Fruit fly (Drosophila melanogaster) whole organism, embryonic: ENCODE measurements around the gene GlyRS.

Source experiments
- ATbp ChIP-seq: fragments of 200-800 bp; sonication (Bioruptor generic); optimal IDR thresholded peaks from 2 replicates; lab custom pipeline; 2017; ENCODE audit warnings: missing biosample characterization, mild to moderate bottlenecking, missing genetic modification characterization, missing genetic modification reagents
- Antp ChIP-seq: fragments of 200-800 bp; sonication (Bioruptor generic); optimal IDR thresholded peaks from 3 replicates; lab custom pipeline; 2016; ENCODE audit warnings: missing biosample characterization, missing genetic modification characterization
- Atf3 ChIP-seq: fragments of 200-800 bp; sonication (Bioruptor generic); optimal IDR thresholded peaks from 3 replicates; lab custom pipeline; 2016; ENCODE audit warnings: missing biosample characterization, missing genetic modification characterization
- CG1024 ChIP-seq: fragments of 200-800 bp; sonication (Bioruptor generic); IDR thresholded peaks from 2 replicates; pipeline ENCODE4 v1.3.6; 2022; ENCODE audit warnings: missing biosample characterization, missing genetic modification characterization
- CG10462 ChIP-seq: fragments of 200-800 bp; sonication (Bioruptor generic); optimal IDR thresholded peaks from 2 replicates; lab custom pipeline; 2016; ENCODE audit warnings: missing biosample characterization, missing genetic modification characterization
- CG11085 ChIP-seq: fragments of 200-800 bp; sonication (Bioruptor generic); IDR thresholded peaks from 2 replicates; pipeline ENCODE4 v1.3.6; 2022; ENCODE audit warnings: missing biosample characterization, missing genetic modification characterization
- CG11723 ChIP-seq: fragments of 200-800 bp; sonication (Bioruptor generic); optimal IDR thresholded peaks from 2 replicates; lab custom pipeline; 2017; ENCODE audit warnings: missing biosample characterization, mild to moderate bottlenecking, missing genetic modification characterization
- CG12391 ChIP-seq: fragments of 200-800 bp; sonication (Bioruptor generic); optimal IDR thresholded peaks from 3 replicates; lab custom pipeline; 2018; ENCODE audit warnings: missing biosample characterization, mild to moderate bottlenecking, missing genetic modification characterization, moderate library complexity
- CG14710 ChIP-seq: fragments of 200-800 bp; sonication (Bioruptor generic); optimal IDR thresholded peaks from 3 replicates; lab custom pipeline; 2019; ENCODE audit warnings: missing biosample characterization, mild to moderate bottlenecking, missing genetic modification characterization, moderate library complexity
- CG15011 ChIP-seq: fragments of 200-800 bp; sonication (Bioruptor generic); optimal IDR thresholded peaks from 3 replicates; lab custom pipeline; 2018; ENCODE audit warnings: missing biosample characterization, mild to moderate bottlenecking, missing genetic modification characterization
- CG15696 ChIP-seq: fragments of 200-800 bp; sonication (Bioruptor generic); optimal IDR thresholded peaks from 2 replicates; lab custom pipeline; 2019; ENCODE audit warnings: missing biosample characterization, mild to moderate bottlenecking, missing genetic modification characterization, moderate library complexity
- CG1603 ChIP-seq: fragments of 200-800 bp; sonication (Bioruptor generic); optimal IDR thresholded peaks from 2 replicates; lab custom pipeline; 2019; ENCODE audit warnings: missing biosample characterization, mild to moderate bottlenecking, missing genetic modification characterization, moderate library complexity
- CG17612 ChIP-seq: fragments of 200-800 bp; sonication (Bioruptor generic); IDR thresholded peaks from 2 replicates; pipeline ENCODE4 v1.3.6; 2022; ENCODE audit warnings: missing biosample characterization, missing genetic modification characterization
- CG17912 ChIP-seq: fragments of 200-800 bp; sonication (Bioruptor generic); optimal IDR thresholded peaks from 2 replicates; lab custom pipeline; 2018; ENCODE audit warnings: missing biosample characterization, mild to moderate bottlenecking, missing genetic modification characterization
- CG2116 ChIP-seq: fragments of 200-800 bp; sonication (Bioruptor generic); optimal IDR thresholded peaks from 3 replicates; lab custom pipeline; 2018; ENCODE audit warnings: missing biosample characterization, mild to moderate bottlenecking, missing genetic modification characterization
- CG3065 ChIP-seq: fragments of 200-800 bp; sonication (Bioruptor generic); optimal IDR thresholded peaks from 2 replicates; lab custom pipeline; 2016; ENCODE audit warnings: missing biosample characterization, missing genetic modification characterization
- CG3281 ChIP-seq: fragments of 200-800 bp; sonication (Bioruptor generic); optimal IDR thresholded peaks from 3 replicates; lab custom pipeline; 2017; ENCODE audit warnings: missing biosample characterization, mild to moderate bottlenecking, missing genetic modification characterization
- CG34376 ChIP-seq: fragments of 200-800 bp; sonication (Bioruptor generic); optimal IDR thresholded peaks from 2 replicates; lab custom pipeline; 2018; ENCODE audit warnings: missing biosample characterization, mild to moderate bottlenecking, missing genetic modification characterization
- CG6791 ChIP-seq: fragments of 200-800 bp; sonication (Bioruptor generic); IDR thresholded peaks from 3 replicates; pipeline ENCODE4 v1.3.6; 2022; ENCODE audit warnings: missing biosample characterization, missing genetic modification characterization; ENCODE audit not compliant: partially characterized antibody
- CG7271 ChIP-seq: fragments of 200-800 bp; sonication (Bioruptor generic); optimal IDR thresholded peaks from 2 replicates; lab custom pipeline; 2018; ENCODE audit warnings: missing biosample characterization, mild to moderate bottlenecking, missing genetic modification characterization, moderate library complexity
- CG8944 ChIP-seq: fragments of 200-800 bp; sonication (Bioruptor generic); optimal IDR thresholded peaks from 3 replicates; lab custom pipeline; 2016; ENCODE audit warnings: missing biosample characterization, missing genetic modification characterization
- CoRest ChIP-seq: fragments of 200-800 bp; sonication (Bioruptor generic); optimal IDR thresholded peaks from 3 replicates; lab custom pipeline; 2018; ENCODE audit warnings: missing biosample characterization, mild to moderate bottlenecking, missing genetic modification characterization, moderate library complexity
- Ets65A ChIP-seq: fragments of 200-800 bp; sonication (Bioruptor generic); peaks from one replicate; lab custom pipeline; 2016; ENCODE audit warnings: missing biosample characterization, missing genetic modification characterization
- HLHmδ ChIP-seq: fragments of 200-800 bp; sonication (Bioruptor generic); optimal IDR thresholded peaks from 2 replicates; lab custom pipeline; 2018; ENCODE audit warnings: missing biosample characterization, mild to moderate bottlenecking, missing genetic modification characterization, moderate library complexity
- Kr ChIP-seq: fragments of 200-800 bp; sonication (Bioruptor generic); optimal IDR thresholded peaks from 2 replicates; lab custom pipeline; 2017; ENCODE audit warnings: missing biosample characterization, mild to moderate bottlenecking, missing genetic modification characterization
- MESR4 ChIP-seq: fragments of 200-800 bp; sonication (Bioruptor generic); optimal IDR thresholded peaks from 2 replicates; lab custom pipeline; 2018; ENCODE audit warnings: missing biosample characterization, mild to moderate bottlenecking, missing genetic modification characterization, moderate library complexity
- Sox102F ChIP-seq: fragments of 200-800 bp; sonication (Bioruptor generic); optimal IDR thresholded peaks from 2 replicates; lab custom pipeline; 2018; ENCODE audit warnings: missing biosample characterization, mild to moderate bottlenecking, missing genetic modification characterization, moderate library complexity
- Sry-δ ChIP-seq: fragments of 200-800 bp; sonication (Bioruptor generic); optimal IDR thresholded peaks from 2 replicates; lab custom pipeline; 2016; ENCODE audit warnings: missing biosample characterization, missing genetic modification characterization
- Trl ChIP-seq, 3 experiments: fragments of >200 bp in 2 of 3; fragments of 200-800 bp in 1 of 3; sonication (Bioruptor generic) in 1 of 3; optimal IDR thresholded peaks; 2 replicates in 1 of 3; 3 replicates in 2 of 3; lab custom pipeline; 2016 to 2017; ENCODE audit warnings: missing biosample characterization in 1 of 3, missing genetic modification characterization in 1 of 3
- Usf ChIP-seq: fragments of 200-800 bp; sonication (Bioruptor generic); optimal IDR thresholded peaks from 2 replicates; lab custom pipeline; 2017; ENCODE audit warnings: missing genotype, missing biosample characterization, missing genetic modification characterization
- bab2 ChIP-seq: fragments of 200-800 bp; sonication (Bioruptor generic); optimal IDR thresholded peaks from 2 replicates; lab custom pipeline; 2016; ENCODE audit warnings: missing biosample characterization, missing genetic modification characterization
- crc ChIP-seq: fragments of 200-800 bp; sonication (Bioruptor generic); optimal IDR thresholded peaks from 2 replicates; lab custom pipeline; 2016; ENCODE audit warnings: missing biosample characterization, missing genetic modification characterization
- dpn ChIP-seq, 2 experiments: fragments of 200-800 bp; sonication (Bioruptor generic); optimal IDR thresholded peaks; 3 replicates each; lab custom pipeline; 2016; ENCODE audit warnings: missing biosample characterization in 2 of 2, missing genetic modification characterization in 2 of 2
- fd102C ChIP-seq: fragments of 200-800 bp; sonication (Bioruptor generic); optimal IDR thresholded peaks from 2 replicates; lab custom pipeline; 2018; ENCODE audit warnings: missing biosample characterization, mild to moderate bottlenecking, missing genetic modification characterization, moderate library complexity
- grn ChIP-seq: fragments of 200-800 bp; sonication (Bioruptor generic); optimal IDR thresholded peaks from 3 replicates; lab custom pipeline; 2017; ENCODE audit warnings: missing biosample characterization, missing genetic modification characterization
- hkb ChIP-seq, 2 experiments: fragments of 200-800 bp in 1 of 2; fragments of >200 bp in 1 of 2; sonication (Bioruptor generic) in 1 of 2; IDR thresholded peaks in 1 of 2; optimal IDR thresholded peaks in 1 of 2; 2 replicates each; pipeline versions ENCODE4 v1.3.6 to Lab custom; 2017 to 2022; ENCODE audit warnings: missing biosample characterization in 1 of 2, missing genetic modification characterization in 1 of 2
- inv ChIP-seq: fragments of 200-800 bp; sonication (Bioruptor generic); IDR thresholded peaks from 2 replicates; pipeline ENCODE4 v1.3.6; 2022; ENCODE audit warnings: missing biosample characterization, missing genetic modification characterization; ENCODE audit not compliant: partially characterized antibody
- lola ChIP-seq, 3 experiments: fragments of >200 bp in 2 of 3; fragments of 200-800 bp in 1 of 3; sonication (Bioruptor generic) in 1 of 3; optimal IDR thresholded peaks; 2 replicates each; lab custom pipeline; 2017 to 2019; ENCODE audit warnings: missing biosample characterization in 3 of 3, missing genetic modification characterization in 3 of 3, mild to moderate bottlenecking in 1 of 3, moderate library complexity in 1 of 3
- maf-S ChIP-seq: fragments of 200-800 bp; sonication (Bioruptor generic); optimal IDR thresholded peaks from 2 replicates; lab custom pipeline; 2016; ENCODE audit warnings: missing biosample characterization, missing genetic modification characterization
- mam ChIP-seq: fragments of 200-800 bp; sonication (Bioruptor generic); optimal IDR thresholded peaks from 3 replicates; lab custom pipeline; 2016; ENCODE audit warnings: missing biosample characterization, missing genetic modification characterization
- nau ChIP-seq: fragments of 200-800 bp; sonication (Bioruptor generic); optimal IDR thresholded peaks from 3 replicates; lab custom pipeline; 2017; ENCODE audit warnings: missing biosample characterization, mild to moderate bottlenecking, missing genetic modification characterization, missing genetic modification reagents
- nom ChIP-seq: fragments of 200-800 bp; sonication (Bioruptor generic); optimal IDR thresholded peaks from 2 replicates; lab custom pipeline; 2017; ENCODE audit warnings: missing biosample characterization, missing genetic modification characterization, mild to moderate bottlenecking, moderate library complexity, missing genetic modification reagents
- p53 ChIP-seq: fragments of 200-800 bp; sonication (Bioruptor generic); optimal IDR thresholded peaks from 2 replicates; lab custom pipeline; 2016; ENCODE audit warnings: missing biosample characterization, missing genetic modification characterization
- pros ChIP-seq: fragments of 200-800 bp; sonication (Bioruptor generic); optimal IDR thresholded peaks from 3 replicates; lab custom pipeline; 2019; ENCODE audit warnings: missing biosample characterization, mild to moderate bottlenecking, missing genetic modification characterization, moderate library complexity
- sob ChIP-seq: fragments of 200-800 bp; sonication (Bioruptor generic); IDR thresholded peaks from 2 replicates; pipeline ENCODE4 v1.3.6; 2022; ENCODE audit warnings: missing biosample characterization, missing genetic modification characterization
- tna ChIP-seq: fragments of 200-800 bp; sonication (Bioruptor generic); IDR thresholded peaks from 2 replicates; pipeline ENCODE4 v1.3.6; 2022; ENCODE audit warnings: missing biosample characterization, missing genetic modification characterization; ENCODE audit not compliant: partially characterized antibody
- zfh1 ChIP-seq: fragments of 200-800 bp; sonication (Bioruptor generic); IDR thresholded peaks from 3 replicates; pipeline ENCODE4 v1.3.6; 2022; ENCODE audit warnings: missing biosample characterization, missing genetic modification characterization

The GlyRS gene

dm6 chr3L:15141118-15142003, 46.4 kb downstream of the GlyRS start (continued):
- TF ChIP-seq CoRest (tag; lab: Kevin White, UChicago) = peak; percentile 51
- TF ChIP-seq Kr (GFP tag; lab: Kevin White, UChicago) = peak; percentile 30
- peak; percentile 55 to 71 for TF ChIP-seq Trl (optimal IDR thresholded peaks at IDR 0.05; lab: Kevin White, UChicago)
- TF ChIP-seq Trl (GFP tag; optimal IDR thresholded peaks at IDR 0.05; lab: Kevin White, UChicago) = no peak
- TF ChIP-seq nau (GFP tag; lab: Kevin White, UChicago) = no peak
- peak in 1 of 3 experiments; percentile 39 for TF ChIP-seq lola (GFP tag; optimal IDR thresholded peaks at IDR 0.05; lab: Kevin White, UChicago)
- TF ChIP-seq Antp (GFP tag; lab: Kevin White, UChicago) = no peak
- no peak for TF ChIP-seq Ets65A (GFP tag; lab: Kevin White, UChicago)
- TF ChIP-seq HLHmδ = peak; percentile 33
- no peak for TF ChIP-seq CG3281 (GFP tag; lab: Kevin White, UChicago)
- no peak for TF ChIP-seq MESR4 (GFP tag; lab: Kevin White, UChicago)
- TF ChIP-seq CG14710 (tag; lab: Kevin White, UChicago) = peak; percentile 29
- TF ChIP-seq dpn (GFP tag; optimal IDR thresholded peaks at IDR 0.05; lab: Kevin White, UChicago) = peak in 1 of 2 experiments; percentile 36
- TF ChIP-seq Atf3 (GFP tag; lab: Kevin White, UChicago) = no peak
- TF ChIP-seq fd102C (GFP tag; lab: Kevin White, UChicago) = no peak
- no peak for TF ChIP-seq crc (GFP tag; lab: Kevin White, UChicago)
- peak; percentile 17 for TF ChIP-seq CG3065 (GFP tag; lab: Kevin White, UChicago)
- no peak for TF ChIP-seq hkb (optimal IDR thresholded peaks at IDR 0.05; lab: Kevin White, UChicago)
- TF ChIP-seq hkb (GFP tag; IDR thresholded peaks at IDR 0.05; lab: Robert Waterston, UW) = peak; percentile 7; the same call in 1 of the 2 replicates
- TF ChIP-seq CG6791 (GFP tag; lab: Robert Waterston, UW) = no peak
- TF ChIP-seq nom (GFP tag; lab: Kevin White, UChicago) = peak; percentile 54
- no peak for TF ChIP-seq ATbp (GFP tag; lab: Kevin White, UChicago)
- no peak for TF ChIP-seq CG34376 (GFP tag; lab: Kevin White, UChicago)
- no peak for TF ChIP-seq Sry-δ (GFP tag; lab: Kevin White, UChicago)
- peak; percentile 46 for TF ChIP-seq CG12391
- peak; percentile 9 for TF ChIP-seq mam (GFP tag; lab: Kevin White, UChicago)
- TF ChIP-seq CG7271 (tag; lab: Kevin White, UChicago) = no peak
- TF ChIP-seq CG1024 (GFP tag; lab: Robert Waterston, UW) = no peak
- peak; percentile 10 for TF ChIP-seq CG17912
- peak; percentile 65; the same call in 2 of the 3 replicates for TF ChIP-seq zfh1 (GFP tag; lab: Robert Waterston, UW)
- TF ChIP-seq tna (GFP tag; lab: Robert Waterston, UW) = no peak
- no peak for TF ChIP-seq Sox102F (GFP tag; lab: Kevin White, UChicago)
- TF ChIP-seq maf-S (GFP tag; lab: Kevin White, UChicago) = no peak
- TF ChIP-seq pros (GFP tag; lab: Kevin White, UChicago) = peak; percentile 81
- TF ChIP-seq CG15696 = no peak
- no peak for TF ChIP-seq p53
- no peak for TF ChIP-seq CG10462 (GFP tag; lab: Kevin White, UChicago)
- peak; percentile 86 for TF ChIP-seq grn
- peak; percentile 26 for TF ChIP-seq CG1603
- no peak for TF ChIP-seq inv
- TF ChIP-seq CG17612 (GFP tag; lab: Robert Waterston, UW) = no peak
- peak; percentile 8 for TF ChIP-seq CG11723
- no peak for TF ChIP-seq bab2 (GFP tag; lab: Kevin White, UChicago)
- TF ChIP-seq CG8944 (GFP tag; lab: Kevin White, UChicago) = no peak
- peak; percentile 25; the same call in 1 of the 2 replicates for TF ChIP-seq sob (GFP tag; lab: Robert Waterston, UW)
- TF ChIP-seq CG11085 (GFP tag; lab: Robert Waterston, UW) = 0 out of 2 replicates have a peak, but pooled peaks have one; percentile 17
- TF ChIP-seq CG2116 = peak; percentile 2
- TF ChIP-seq CG15011 = no peak
- TF ChIP-seq Usf (GFP tag; lab: Kevin White, UChicago) = no peak
